Fruit fly (Drosophila melanogaster) S2 (cell line): ENCODE measurements around the gene CG42366.

ENCODE experiments used
- CG8478 ChIP-seq: fragments of >200 bp; optimal IDR thresholded peaks from 2 replicates; lab custom pipeline; 2018
- CTCF ChIP-seq, 2 experiments: fragments of >200 bp; optimal IDR thresholded peaks; 2 replicates each; lab custom pipeline; 2018

DNA sequence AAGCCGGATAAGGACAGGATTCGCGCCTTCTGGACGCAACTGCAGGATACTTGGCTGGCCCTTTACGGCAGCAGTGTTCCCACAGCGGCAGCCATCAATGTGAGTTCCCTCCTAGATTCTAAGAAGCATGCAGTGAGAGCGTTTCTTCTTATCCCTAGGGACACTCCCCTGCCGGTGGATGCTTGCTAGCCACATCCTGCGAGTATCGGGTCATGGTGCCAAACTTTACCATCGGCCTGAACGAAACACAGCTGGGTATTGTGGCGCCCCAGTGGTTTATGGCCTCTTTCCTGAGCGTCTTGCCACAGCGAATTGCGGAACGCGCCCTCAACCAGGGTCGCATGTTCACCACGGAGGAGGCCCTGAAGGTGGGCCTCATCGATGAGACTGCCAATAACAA lies 5.7 kb upstream of the CG42366 start:
- TF ChIP-seq CTCF (optimal IDR thresholded peaks at IDR 0.05; lab: Kevin White, UChicago) = no peak
- no peak for TF ChIP-seq CG8478 (lab: Kevin White, UChicago)
